Worm (Caenorhabditis elegans) whole organism, mixed stage, embryonic: ENCODE data around the gene nape-2.

Source experiments
- bed-3 ChIP-seq: fragments of 200-800 bp; sonication (Bioruptor generic); optimal IDR thresholded peaks from 3 replicates; lab custom pipeline; 2018; ENCODE audit warnings: mild to moderate bottlenecking, missing genetic modification characterization, moderate library complexity, missing compliant biosample characterization
- blmp-1 ChIP-seq: fragments of 150-350 bp; optimal IDR thresholded peaks from 2 replicates; lab custom pipeline; 2014; ENCODE audit warnings: missing biosample characterization, missing genetic modification characterization
- elt-3 ChIP-seq: fragments of 150-350 bp; optimal IDR thresholded peaks from 2 replicates; lab custom pipeline; 2014; ENCODE audit warnings: missing biosample characterization, missing genetic modification characterization
- lin-13 ChIP-seq: fragments of 150-350 bp; optimal IDR thresholded peaks from 2 replicates; lab custom pipeline; 2014; ENCODE audit warnings: missing biosample characterization, missing genetic modification characterization
- lin-32 ChIP-seq: fragments of 200-800 bp; sonication (Bioruptor generic); optimal IDR thresholded peaks from 2 replicates; lab custom pipeline; 2018; ENCODE audit warnings: mild to moderate bottlenecking, missing genetic modification characterization, missing compliant biosample characterization
- lsy-2 ChIP-seq: fragments of 150-350 bp; optimal IDR thresholded peaks from 2 replicates; lab custom pipeline; 2014; ENCODE audit warnings: missing biosample characterization, missing genetic modification characterization
- mab-5 ChIP-seq: fragments of 150-350 bp; optimal IDR thresholded peaks from 2 replicates; lab custom pipeline; 2014; ENCODE audit warnings: missing biosample characterization, missing genetic modification characterization
- mep-1 ChIP-seq: fragments of 150-350 bp; optimal IDR thresholded peaks from 2 replicates; lab custom pipeline; 2017; ENCODE audit warnings: missing biosample characterization, missing genetic modification reagents, missing genetic modification characterization, inconsistent platforms
- nhr-12 ChIP-seq: fragments of 150-350 bp; optimal IDR thresholded peaks from 2 replicates; lab custom pipeline; 2014; ENCODE audit warnings: missing biosample characterization, missing genetic modification characterization
- nhr-2 ChIP-seq: fragments of 150-350 bp; optimal IDR thresholded peaks from 2 replicates; lab custom pipeline; 2014; ENCODE audit warnings: missing biosample characterization, missing genetic modification characterization
- nhr-28 ChIP-seq: fragments of 150-350 bp; optimal IDR thresholded peaks from 2 replicates; lab custom pipeline; 2014; ENCODE audit warnings: missing biosample characterization, missing genetic modification characterization
- nhr-76 ChIP-seq: sonication (generic microtip); optimal IDR thresholded peaks from 2 replicates; lab custom pipeline; 2017; ENCODE audit warnings: missing biosample characterization, missing genetic modification characterization
- ztf-11 ChIP-seq: fragments of 150-350 bp; optimal IDR thresholded peaks from 2 replicates; lab custom pipeline; 2014; ENCODE audit warnings: missing biosample characterization, missing genetic modification characterization

ce11 chrIV:3694638-3695037 lies 44.1 kb downstream of the nape-2 start, which contains the start of the genes taf-6.2 and Y37E11AL.3:
- TF ChIP-seq ztf-11 (tag; lab: Kevin White, UChicago) (no peak), lin-13 (peak; percentile 46), nhr-28 (no peak), elt-3 (no peak), bed-3 (GFP tag; lab: Kevin White, UChicago) (no peak), mep-1 (peak; percentile 57), lsy-2 (tag; lab: Kevin White, UChicago) (peak; percentile 46), mab-5 (tag; lab: Kevin White, UChicago) (no peak), nhr-76 (tag; lab: Kevin White, UChicago) (no peak), lin-32 (GFP tag; lab: Kevin White, UChicago) (no peak), nhr-2 (tag; lab: Kevin White, UChicago) (no peak), nhr-12 (tag; lab: Kevin White, UChicago) (no peak), blmp-1 (no peak)
